Fruit fly (Drosophila melanogaster): ENCODE measurements around the gene CG18476.
A peak's percentile ranks its signal among the peaks of the same experiment; 100 is the strongest.

The CG18476 gene

dm6 chr3R:11649449-11649848 lies 28.5 kb downstream of the CG18476 start (continued):
- TF ChIP-seq Xrp1 (GFP tag; IDR thresholded peaks at IDR 0.05): peak; percentile 95
- TF ChIP-seq CG34422 (GFP tag; IDR thresholded peaks at IDR 0.05): peak; percentile 97
- TF ChIP-seq CG17612 (GFP tag; IDR thresholded peaks at IDR 0.05): peak; percentile 95
- peak; percentile 94 for TF ChIP-seq ase (GFP tag; IDR thresholded peaks at IDR 0.05)
- TF ChIP-seq slp2 (GFP tag; optimal IDR thresholded peaks at IDR 0.05): peak; percentile 94
- peak; percentile 93 for TF ChIP-seq tup (GFP tag; optimal IDR thresholded peaks at IDR 0.05)
- TF ChIP-seq CG4730 (GFP tag; IDR thresholded peaks at IDR 0.05): peak; percentile 95
- TF ChIP-seq CG11398 (GFP tag; optimal IDR thresholded peaks at IDR 0.05): peak; percentile 95
- peak; percentile 73 for TF ChIP-seq gt (GFP tag; IDR thresholded peaks at IDR 0.05)
- peak; percentile 93 for TF ChIP-seq Ravus (GFP tag; IDR thresholded peaks at IDR 0.05)
- peak; percentile 60 for TF ChIP-seq CG10431 (GFP tag; optimal IDR thresholded peaks at IDR 0.05)
- peak; percentile 91 for TF ChIP-seq CG15011 (GFP tag; optimal IDR thresholded peaks at IDR 0.05)
- no peak for TF ChIP-seq CG7745 (tag; optimal IDR thresholded peaks at IDR 0.05)
- peak; percentile 95 for TF ChIP-seq dati (GFP tag; IDR thresholded peaks at IDR 0.05)
- TF ChIP-seq CG11456 (GFP tag; IDR thresholded peaks at IDR 0.05): peak; percentile 98
- peak; percentile 83 for TF ChIP-seq CG10565 (GFP tag; optimal IDR thresholded peaks at IDR 0.05)
- TF ChIP-seq mam (GFP tag; optimal IDR thresholded peaks at IDR 0.05): peak; percentile 99
- peak; percentile 96 for TF ChIP-seq CG6175 (GFP tag; IDR thresholded peaks at IDR 0.05)
- peak; percentile 86 for TF ChIP-seq ro (GFP tag; IDR thresholded peaks at IDR 0.05)
- TF ChIP-seq Hey (tag; optimal IDR thresholded peaks at IDR 0.05): peak; percentile 89
- TF ChIP-seq CG31365 (tag; optimal IDR thresholded peaks at IDR 0.05): peak; percentile 84
- peak; percentile 96 for TF ChIP-seq CG11085 (GFP tag; IDR thresholded peaks at IDR 0.05)
- TF ChIP-seq Dbx (GFP tag; IDR thresholded peaks at IDR 0.05): peak; percentile 98
- peak; percentile 19 for TF ChIP-seq sd (tag; optimal IDR thresholded peaks at IDR 0.05)
- TF ChIP-seq CG16813 (GFP tag; IDR thresholded peaks at IDR 0.05; ENCODE audit: partially characterized antibody): no peak
- TF ChIP-seq dpn (GFP tag; optimal IDR thresholded peaks at IDR 0.05): peak; percentile 98
- TF ChIP-seq jigr1 (GFP tag; IDR thresholded peaks at IDR 0.05): peak; percentile 85
- peak; percentile 82 for TF ChIP-seq croc (GFP tag; conservative IDR thresholded peaks at IDR 0.05)
- no peak for TF ChIP-seq Trl (optimal IDR thresholded peaks at IDR 0.05)
- TF ChIP-seq Trl (GFP tag; optimal IDR thresholded peaks at IDR 0.05): peak; percentile 98
- TF ChIP-seq Dfd (GFP tag; optimal IDR thresholded peaks at IDR 0.05): no peak
- peak; percentile 96 for TF ChIP-seq CG1647 (GFP tag; optimal IDR thresholded peaks at IDR 0.05)
- peak; percentile 96 for TF ChIP-seq repo (GFP tag; optimal IDR thresholded peaks at IDR 0.05)
- peak; percentile 95 for TF ChIP-seq CG10209 (GFP tag; optimal IDR thresholded peaks at IDR 0.05)
- TF ChIP-seq Dref (GFP tag; IDR thresholded peaks at IDR 0.05): peak; percentile 46; the same call in 1 of the 2 replicates
- peak; percentile 96 for TF ChIP-seq caup (GFP tag; optimal IDR thresholded peaks at IDR 0.05; ENCODE audit: severe bottlenecking)
- peak; percentile 98 for TF ChIP-seq dysf (GFP tag; IDR thresholded peaks at IDR 0.05)
- peak; percentile 94 for TF ChIP-seq CG16863 (GFP tag; optimal IDR thresholded peaks at IDR 0.05)
- peak; percentile 91 for TF ChIP-seq btn (GFP tag; optimal IDR thresholded peaks at IDR 0.05)
- TF ChIP-seq CG17829 (tag; optimal IDR thresholded peaks at IDR 0.05): peak; percentile 88
- TF ChIP-seq pho (GFP tag; optimal IDR thresholded peaks at IDR 0.05): peak; percentile 97
- peak; percentile 91 for TF ChIP-seq sqz (GFP tag; optimal IDR thresholded peaks at IDR 0.05)
- TF ChIP-seq Atf6 (GFP tag; IDR thresholded peaks at IDR 0.05): peak; percentile 97
- peak; percentile 98 for TF ChIP-seq CG16779 (GFP tag; IDR thresholded peaks at IDR 0.05)
- peak; percentile 99 for TF ChIP-seq CG9932 (GFP tag; IDR thresholded peaks at IDR 0.05)
- peak; percentile 40 for TF ChIP-seq grn (GFP tag; optimal IDR thresholded peaks at IDR 0.05)
- TF ChIP-seq Opbp (GFP tag; IDR thresholded peaks at IDR 0.05; ENCODE audit: partially characterized antibody): no peak
- peak; percentile 96 for TF ChIP-seq CG17359 (tag; optimal IDR thresholded peaks at IDR 0.05)
- TF ChIP-seq CG9609 (GFP tag; optimal IDR thresholded peaks at IDR 0.05): peak; percentile 96
- peak; percentile 94 for TF ChIP-seq cas (GFP tag; IDR thresholded peaks at IDR 0.05)
- peak; percentile 94 for TF ChIP-seq CG11695 (GFP tag; IDR thresholded peaks at IDR 0.05)
- TF ChIP-seq nmo (GFP tag; optimal IDR thresholded peaks at IDR 0.05): peak; percentile 92
